Worm (Caenorhabditis elegans): ENCODE results near the gene srt-42.

DNA sequence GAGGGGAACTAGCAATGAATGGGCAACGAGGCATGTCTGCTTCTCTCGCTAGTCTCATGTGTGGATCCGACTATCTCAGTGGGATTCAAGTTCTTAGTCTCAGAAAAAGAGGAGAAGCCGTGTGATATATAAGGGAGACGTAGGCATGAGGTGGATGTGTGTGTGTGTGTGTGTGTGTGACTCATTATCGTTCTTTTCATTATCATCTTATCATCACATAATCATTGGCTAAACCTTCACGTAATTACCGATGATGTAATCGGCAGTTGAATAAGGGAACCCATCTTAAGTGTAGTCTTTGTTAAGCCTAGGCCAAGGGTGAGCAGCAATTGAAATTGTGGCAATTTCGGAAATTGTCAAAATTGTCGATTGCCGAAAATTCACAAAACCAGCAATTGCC is 22.7 kb downstream of the srt-42 start, which contains the start of gene Y32G9B.1:
- TF ChIP-seq dpl-1 (GFP tag; optimal IDR thresholded peaks at IDR 0.05) = no peak
- no peak for TF ChIP-seq lsy-2 (tag; optimal IDR thresholded peaks at IDR 0.05)
- TF ChIP-seq zag-1 (tag; optimal IDR thresholded peaks at IDR 0.05) = no peak
- TF ChIP-seq aha-1 (tag) = no peak
